Fruit fly (Drosophila melanogaster) whole organism, embryonic: ENCODE results near the gene MESR3.

ENCODE experiments used
- ATbp ChIP-seq: fragments of 200-800 bp; sonication (Bioruptor generic); optimal IDR thresholded peaks from 2 replicates; lab custom pipeline; 2017; ENCODE audit warnings: missing biosample characterization, mild to moderate bottlenecking, missing genetic modification characterization, missing genetic modification reagents
- Adf1 ChIP-seq: fragments of 200-800 bp; sonication (Bioruptor generic); IDR thresholded peaks from 2 replicates; pipeline ENCODE4 v1.3.6; 2022; ENCODE audit warnings: missing biosample characterization, missing genetic modification characterization
- CG10431 ChIP-seq: fragments of 200-800 bp; sonication (Bioruptor generic); optimal IDR thresholded peaks from 3 replicates; lab custom pipeline; 2018; ENCODE audit warnings: missing biosample characterization, mild to moderate bottlenecking, missing genetic modification characterization
- CG10462 ChIP-seq: fragments of 200-800 bp; sonication (Bioruptor generic); optimal IDR thresholded peaks from 2 replicates; lab custom pipeline; 2016; ENCODE audit warnings: missing biosample characterization, missing genetic modification characterization
- CG11398 ChIP-seq: fragments of 200-800 bp; sonication (Bioruptor generic); optimal IDR thresholded peaks from 2 replicates; lab custom pipeline; 2016; ENCODE audit warnings: missing biosample characterization, missing genetic modification characterization
- CG11723 ChIP-seq: fragments of 200-800 bp; sonication (Bioruptor generic); optimal IDR thresholded peaks from 2 replicates; lab custom pipeline; 2017; ENCODE audit warnings: missing biosample characterization, mild to moderate bottlenecking, missing genetic modification characterization
- CG12071 ChIP-seq: fragments of 200-800 bp; sonication (Bioruptor generic); optimal IDR thresholded peaks from 3 replicates; lab custom pipeline; 2018; ENCODE audit warnings: missing biosample characterization, mild to moderate bottlenecking, missing genetic modification characterization
- CG1233 ChIP-seq: fragments of 200-800 bp; sonication (Bioruptor generic); optimal IDR thresholded peaks from 4 replicates; lab custom pipeline; 2018; ENCODE audit warnings: missing biosample characterization, mild to moderate bottlenecking, missing genetic modification characterization
- CG12744 ChIP-seq: fragments of 200-800 bp; sonication (Bioruptor generic); optimal IDR thresholded peaks from 2 replicates; lab custom pipeline; 2016; ENCODE audit warnings: missing biosample characterization, missing genetic modification characterization
- CG12769 ChIP-seq: fragments of 200-800 bp; sonication (Bioruptor generic); optimal IDR thresholded peaks from 2 replicates; lab custom pipeline; 2019; ENCODE audit warnings: missing biosample characterization, mild to moderate bottlenecking, missing genetic modification characterization, moderate library complexity
- CG15514 ChIP-seq: fragments of 200-800 bp; sonication (Bioruptor generic); optimal IDR thresholded peaks from 3 replicates; lab custom pipeline; 2017; ENCODE audit warnings: missing biosample characterization, missing genetic modification characterization, mild to moderate bottlenecking, moderate library complexity, missing genetic modification reagents
- CG16779 ChIP-seq: fragments of 200-800 bp; sonication (Bioruptor generic); IDR thresholded peaks from 2 replicates; pipeline ENCODE4 v1.3.6; 2022; ENCODE audit warnings: missing biosample characterization, missing genetic modification characterization
- CG16863 ChIP-seq: fragments of 200-800 bp; sonication (Bioruptor generic); optimal IDR thresholded peaks from 3 replicates; lab custom pipeline; 2016; ENCODE audit warnings: missing biosample characterization, missing genetic modification characterization
- CG17328 ChIP-seq: fragments of 200-800 bp; sonication (Bioruptor generic); IDR thresholded peaks from 2 replicates; pipeline ENCODE4 v1.3.6; 2022; ENCODE audit warnings: missing biosample characterization, missing genetic modification characterization
- CG17385 ChIP-seq: fragments of 200-800 bp; sonication (Bioruptor generic); optimal IDR thresholded peaks from 3 replicates; lab custom pipeline; 2018; ENCODE audit warnings: missing biosample characterization, mild to moderate bottlenecking, missing genetic modification characterization
- CG18476 ChIP-seq: fragments of 200-800 bp; sonication (Bioruptor generic); optimal IDR thresholded peaks from 2 replicates; lab custom pipeline; 2016; ENCODE audit warnings: missing biosample characterization, mild to moderate bottlenecking, missing genetic modification characterization
- CG3995 ChIP-seq: fragments of 200-800 bp; sonication (Bioruptor generic); optimal IDR thresholded peaks from 3 replicates; lab custom pipeline; 2016; ENCODE audit warnings: missing biosample characterization, missing genetic modification characterization
- CG4707 ChIP-seq: fragments of 200-800 bp; sonication (Bioruptor generic); optimal IDR thresholded peaks from 2 replicates; lab custom pipeline; 2018; ENCODE audit warnings: missing biosample characterization, mild to moderate bottlenecking, missing genetic modification characterization, moderate library complexity
- CG6683 ChIP-seq: fragments of 200-800 bp; sonication (Bioruptor generic); optimal IDR thresholded peaks from 2 replicates; lab custom pipeline; 2017; ENCODE audit warnings: missing biosample characterization, mild to moderate bottlenecking, missing genetic modification characterization, missing genetic modification reagents
- CG7556 ChIP-seq: fragments of 200-800 bp; sonication (Bioruptor generic); optimal IDR thresholded peaks from 2 replicates; lab custom pipeline; 2017; ENCODE audit warnings: missing biosample characterization, mild to moderate bottlenecking, missing genetic modification characterization
- CG9727 ChIP-seq: fragments of 200-800 bp; sonication (Bioruptor generic); optimal IDR thresholded peaks from 3 replicates; lab custom pipeline; 2017; ENCODE audit warnings: missing biosample characterization, mild to moderate bottlenecking, missing genetic modification characterization
- CG9817 ChIP-seq: fragments of 200-800 bp; sonication (Bioruptor generic); optimal IDR thresholded peaks from 2 replicates; lab custom pipeline; 2018; ENCODE audit warnings: missing biosample characterization, mild to moderate bottlenecking, missing genetic modification characterization, moderate library complexity
- Camta ChIP-seq: fragments of 200-800 bp; sonication (Bioruptor generic); optimal IDR thresholded peaks from 2 replicates; lab custom pipeline; 2016; ENCODE audit warnings: missing biosample characterization, missing genetic modification characterization
- Dip2 ChIP-seq: fragments of 200-800 bp; sonication (Bioruptor generic); IDR thresholded peaks from 2 replicates; pipeline ENCODE4 v1.3.6; 2022; ENCODE audit warnings: missing biosample characterization, missing genetic modification characterization
- Gug ChIP-seq: fragments of 200-800 bp; sonication (Bioruptor generic); IDR thresholded peaks from 4 replicates; pipeline ENCODE4 v1.3.6; 2022; ENCODE audit warnings: missing biosample characterization, missing genetic modification characterization
- HLHmδ ChIP-seq: fragments of 200-800 bp; sonication (Bioruptor generic); optimal IDR thresholded peaks from 2 replicates; lab custom pipeline; 2018; ENCODE audit warnings: missing biosample characterization, mild to moderate bottlenecking, missing genetic modification characterization, moderate library complexity
- HmgD ChIP-seq: fragments of 200-800 bp; sonication (Bioruptor generic); optimal IDR thresholded peaks from 3 replicates; lab custom pipeline; 2016; ENCODE audit warnings: missing biosample characterization, missing genetic modification characterization
- Hmx ChIP-seq: fragments of 200-800 bp; sonication (Bioruptor generic); optimal IDR thresholded peaks from 2 replicates; lab custom pipeline; 2016; ENCODE audit warnings: missing biosample characterization, missing genetic modification characterization
- Jarid2 ChIP-seq: fragments of 200-800 bp; sonication (Bioruptor generic); optimal IDR thresholded peaks from 3 replicates; lab custom pipeline; 2017; ENCODE audit warnings: mild to moderate bottlenecking, missing biosample characterization, missing genetic modification reagents, missing genetic modification characterization
- Kr ChIP-seq: fragments of 200-800 bp; sonication (Bioruptor generic); optimal IDR thresholded peaks from 2 replicates; lab custom pipeline; 2017; ENCODE audit warnings: missing biosample characterization, mild to moderate bottlenecking, missing genetic modification characterization
- Nf-YA ChIP-seq: fragments of 200-800 bp; sonication (Bioruptor generic); IDR thresholded peaks from 2 replicates; pipeline ENCODE4 v1.3.6; 2022; ENCODE audit warnings: missing biosample characterization, missing genetic modification characterization
- Six4 ChIP-seq: fragments of 200-800 bp; sonication (Bioruptor generic); optimal IDR thresholded peaks from 2 replicates; lab custom pipeline; 2016; ENCODE audit warnings: missing biosample characterization, missing genetic modification characterization
- Stat92E ChIP-seq, 3 experiments: fragments of >200 bp in 2 of 3; fragments of 200-800 bp in 1 of 3; sonication (Bioruptor generic) in 1 of 3; optimal IDR thresholded peaks; 2 replicates each; lab custom pipeline; 2017 to 2019; ENCODE audit warnings: missing biosample characterization in 3 of 3, missing genetic modification characterization in 3 of 3, mild to moderate bottlenecking in 1 of 3, moderate library complexity in 1 of 3
- ase ChIP-seq: fragments of 200-800 bp; sonication (Bioruptor generic); IDR thresholded peaks from 3 replicates; pipeline ENCODE4 v1.3.6; 2022; ENCODE audit warnings: missing biosample characterization, missing genetic modification characterization
- caup ChIP-seq: fragments of 200-800 bp; sonication (Bioruptor generic); optimal IDR thresholded peaks from 3 replicates; lab custom pipeline; 2017; ENCODE audit warnings: missing biosample characterization, mild to moderate bottlenecking, missing genetic modification characterization, moderate library complexity; ENCODE audit not compliant: severe bottlenecking
- chn ChIP-seq: fragments of 200-800 bp; sonication (Bioruptor generic); optimal IDR thresholded peaks from 2 replicates; lab custom pipeline; 2016; ENCODE audit warnings: missing biosample characterization, missing genetic modification characterization
- dan ChIP-seq: fragments of 200-800 bp; sonication (Bioruptor generic); IDR thresholded peaks from 2 replicates; pipeline ENCODE4 v1.3.6; 2022; ENCODE audit warnings: missing biosample characterization, missing genetic modification characterization
- disco-r ChIP-seq: fragments of 200-800 bp; sonication (Bioruptor generic); optimal IDR thresholded peaks from 2 replicates; lab custom pipeline; 2016; ENCODE audit warnings: missing biosample characterization, missing genetic modification characterization
- dpn ChIP-seq, 2 experiments: fragments of 200-800 bp; sonication (Bioruptor generic); optimal IDR thresholded peaks; 3 replicates each; lab custom pipeline; 2016; ENCODE audit warnings: missing biosample characterization in 2 of 2, missing genetic modification characterization in 2 of 2
- emc ChIP-seq: fragments of 200-800 bp; sonication (Bioruptor generic); optimal IDR thresholded peaks from 2 replicates; lab custom pipeline; 2016; ENCODE audit warnings: missing biosample characterization, missing genetic modification characterization
- gce ChIP-seq: fragments of 200-800 bp; sonication (Bioruptor generic); IDR thresholded peaks from 3 replicates; pipeline ENCODE4 v1.3.6; 2022; ENCODE audit warnings: missing biosample characterization, missing genetic modification characterization
- grau ChIP-seq: fragments of 200-800 bp; optimal IDR thresholded peaks from 3 replicates; lab custom pipeline; 2019; ENCODE audit warnings: missing biosample characterization, mild to moderate bottlenecking, missing genetic modification characterization, moderate library complexity
- p53 ChIP-seq: fragments of 200-800 bp; sonication (Bioruptor generic); optimal IDR thresholded peaks from 2 replicates; lab custom pipeline; 2016; ENCODE audit warnings: missing biosample characterization, missing genetic modification characterization
- scrt ChIP-seq: fragments of 200-800 bp; sonication (Bioruptor generic); optimal IDR thresholded peaks from 2 replicates; lab custom pipeline; 2018; ENCODE audit warnings: missing biosample characterization, mild to moderate bottlenecking, missing genetic modification characterization, moderate library complexity
- sens-2 ChIP-seq: fragments of 200-800 bp; sonication (Bioruptor generic); IDR thresholded peaks from 2 replicates; pipeline ENCODE4 v1.3.6; 2022; ENCODE audit warnings: missing biosample characterization, missing genetic modification characterization
- sqz ChIP-seq: fragments of 200-800 bp; sonication (Bioruptor generic); optimal IDR thresholded peaks from 3 replicates; lab custom pipeline; 2018; ENCODE audit warnings: missing biosample characterization, mild to moderate bottlenecking, missing genetic modification characterization
- sr ChIP-seq: fragments of 200-800 bp; sonication (Bioruptor generic); IDR thresholded peaks from 3 replicates; pipeline ENCODE4 v1.3.6; 2022; ENCODE audit warnings: missing biosample characterization, missing genetic modification characterization
- stc ChIP-seq: fragments of 200-800 bp; sonication (Bioruptor generic); IDR thresholded peaks from 2 replicates; pipeline ENCODE4 v1.3.6; 2022; ENCODE audit warnings: missing biosample characterization, missing genetic modification characterization
- tio ChIP-seq: fragments of 200-800 bp; sonication (Bioruptor generic); optimal IDR thresholded peaks from 2 replicates; lab custom pipeline; 2017; ENCODE audit warnings: missing biosample characterization, missing genetic modification characterization, inconsistent platforms
- toy ChIP-seq: fragments of 200-800 bp; sonication (Bioruptor generic); IDR thresholded peaks from 2 replicates; pipeline ENCODE4 v1.3.6; 2022; ENCODE audit warnings: missing biosample characterization, missing genetic modification characterization
- twi ChIP-seq: fragments of 200-800 bp; optimal IDR thresholded peaks from 2 replicates; lab custom pipeline; 2019; ENCODE audit warnings: missing biosample characterization, mild to moderate bottlenecking, missing genetic modification characterization, moderate library complexity

Gene MESR3

dm6 chr2L:18695404-18695804 is 78.3 kb downstream of the MESR3 start, which contains the start of the genes CG10383 and CG10338 (continued):
- TF ChIP-seq ase (GFP tag; lab: Robert Waterston, UW): peak; percentile 86
- TF ChIP-seq CG16863: peak; percentile 83
- peak; percentile 86 for TF ChIP-seq HmgD
- TF ChIP-seq CG11398 (GFP tag; lab: Kevin White, UChicago): peak; percentile 77
- peak; percentile 74 for TF ChIP-seq tio (GFP tag; lab: Kevin White, UChicago)
- TF ChIP-seq CG12744 (GFP tag; lab: Kevin White, UChicago): peak; percentile 76
- TF ChIP-seq CG12071 (GFP tag; lab: Kevin White, UChicago): peak; percentile 58
- peak; percentile 69 for TF ChIP-seq CG7556 (GFP tag; lab: Kevin White, UChicago)
- peak; percentile 53 for TF ChIP-seq CG10462 (GFP tag; lab: Kevin White, UChicago)
- TF ChIP-seq p53: peak; percentile 82
- TF ChIP-seq Stat92E (GFP tag; optimal IDR thresholded peaks at IDR 0.05; lab: Kevin White, UChicago): peak in 1 of 3 experiments; percentile 75
- TF ChIP-seq scrt (GFP tag; lab: Kevin White, UChicago): peak; percentile 72
- TF ChIP-seq Dip2: no peak
- peak; percentile 53; the same call in 1 of the 3 replicates for TF ChIP-seq gce (GFP tag; lab: Robert Waterston, UW)
- TF ChIP-seq ATbp (GFP tag; lab: Kevin White, UChicago): peak; percentile 72
- TF ChIP-seq CG9817 (tag; lab: Kevin White, UChicago): peak; percentile 78
- peak; percentile 66 for TF ChIP-seq Hmx (GFP tag; lab: Kevin White, UChicago)
- no peak for TF ChIP-seq CG4707 (GFP tag; lab: Kevin White, UChicago)
- peak; percentile 70; the same call in 1 of the 2 replicates for TF ChIP-seq sens-2 (GFP tag; lab: Robert Waterston, UW)
- TF ChIP-seq HLHmδ (GFP tag; lab: Kevin White, UChicago): no peak
- TF ChIP-seq CG3995 (GFP tag; lab: Kevin White, UChicago): peak; percentile 18
- TF ChIP-seq Nf-YA (GFP tag; lab: Robert Waterston, UW): peak; percentile 79
- peak; percentile 56 for TF ChIP-seq Adf1 (GFP tag; lab: Robert Waterston, UW)
- peak; percentile 96 for TF ChIP-seq chn (GFP tag; lab: Kevin White, UChicago)
- peak; percentile 81 for TF ChIP-seq Camta (GFP tag; lab: Kevin White, UChicago)
- peak; percentile 88 for TF ChIP-seq CG17328 (GFP tag; lab: Robert Waterston, UW)
- peak; percentile 92 for TF ChIP-seq sr (GFP tag; lab: Robert Waterston, UW)
- TF ChIP-seq Kr (GFP tag; lab: Kevin White, UChicago): no peak
- peak; percentile 41 for TF ChIP-seq CG1233 (GFP tag; lab: Kevin White, UChicago)
- TF ChIP-seq CG17385 (GFP tag; lab: Kevin White, UChicago): peak; percentile 82
- TF ChIP-seq CG9727 (GFP tag; lab: Kevin White, UChicago): peak; percentile 80
- peak; percentile 75 for TF ChIP-seq Six4 (GFP tag; lab: Kevin White, UChicago)
- TF ChIP-seq CG12769 (tag; lab: Kevin White, UChicago): peak; percentile 93
- TF ChIP-seq twi (tag; lab: Kevin White, UChicago): peak; percentile 70
- peak; percentile 93 for TF ChIP-seq Gug (GFP tag; lab: Robert Waterston, UW)
- TF ChIP-seq dpn (GFP tag; optimal IDR thresholded peaks at IDR 0.05; lab: Kevin White, UChicago): peak; percentile 89 to 93
- peak; percentile 78 for TF ChIP-seq grau (tag; lab: Kevin White, UChicago)
- peak; percentile 76 for TF ChIP-seq toy (GFP tag; lab: Robert Waterston, UW)
- TF ChIP-seq dan (GFP tag; lab: Robert Waterston, UW): no peak
- TF ChIP-seq caup (GFP tag; lab: Kevin White, UChicago): peak; percentile 77
- peak; percentile 54 for TF ChIP-seq CG18476 (GFP tag; lab: Kevin White, UChicago)
- TF ChIP-seq stc (GFP tag; lab: Robert Waterston, UW): peak; percentile 92
- peak; percentile 79 for TF ChIP-seq disco-r (GFP tag; lab: Kevin White, UChicago)
- TF ChIP-seq Jarid2 (GFP tag; lab: Kevin White, UChicago): peak; percentile 46
- TF ChIP-seq emc: peak; percentile 82
- TF ChIP-seq sqz (GFP tag; lab: Kevin White, UChicago): no peak
- peak; percentile 93 for TF ChIP-seq CG16779
- TF ChIP-seq CG6683 (GFP tag; lab: Kevin White, UChicago): peak; percentile 41
- TF ChIP-seq CG10431 (GFP tag; lab: Kevin White, UChicago): no peak
- TF ChIP-seq CG15514 (GFP tag; lab: Kevin White, UChicago): peak; percentile 84
- peak; percentile 62 for TF ChIP-seq CG11723 (GFP tag; lab: Kevin White, UChicago)
